Worm (Caenorhabditis elegans) whole organism, midembryonic: ENCODE results near the gene F49H6.12.

Experiments used
- T22C8.4 ChIP-seq: fragments of 200-800 bp; sonication (Bioruptor generic); IDR thresholded peaks from 2 replicates; pipeline ENCODE4 v1.3.6; 2022; ENCODE audit warnings: missing genetic modification characterization, missing compliant biosample characterization
- cog-1 ChIP-seq: sonication (generic microtip); optimal IDR thresholded peaks from 2 replicates; lab custom pipeline; 2016; ENCODE audit warnings: missing genetic modification characterization, missing compliant biosample characterization
- flt-1 ChIP-seq: fragments of 200-800 bp; sonication (Bioruptor generic); IDR thresholded peaks from 2 replicates; pipeline ENCODE4 v1.3.6; 2022; ENCODE audit warnings: missing genetic modification characterization, missing compliant biosample characterization
- klf-2 ChIP-seq: fragments of 200-800 bp; sonication (Bioruptor generic); conservative IDR thresholded peaks from 2 replicates; pipeline ENCODE4 v1.3.6; 2022; ENCODE audit warnings: missing genetic modification reagents, missing genetic modification characterization, missing compliant biosample characterization
- med-1 ChIP-seq: sonication (generic microtip); optimal IDR thresholded peaks from 2 replicates; lab custom pipeline; 2017; ENCODE audit warnings: missing genetic modification characterization, mild to moderate bottlenecking, missing compliant biosample characterization, antibody characterized with exemption, missing genetic modification reagents; ENCODE audit not compliant: insufficient read depth
- ref-1 ChIP-seq: fragments of 200-800 bp; sonication (Bioruptor generic); conservative IDR thresholded peaks from 2 replicates; pipeline ENCODE4 v1.3.6; 2022; ENCODE audit warnings: missing genetic modification reagents, missing genetic modification characterization, missing compliant biosample characterization
- tab-1 ChIP-seq: fragments of 200-800 bp; sonication (Bioruptor generic); IDR thresholded peaks from 2 replicates; pipeline ENCODE4 v1.3.6; 2022; ENCODE audit warnings: missing genetic modification characterization, missing compliant biosample characterization
- ztf-23 ChIP-seq: fragments of 200-800 bp; sonication (Bioruptor generic); IDR thresholded peaks from 2 replicates; pipeline ENCODE4 v1.3.6; 2022; ENCODE audit warnings: missing genetic modification reagents, missing genetic modification characterization, missing compliant biosample characterization
- ztf-29 ChIP-seq: fragments of 200-800 bp; sonication (Bioruptor generic); IDR thresholded peaks from 2 replicates; pipeline ENCODE4 v1.3.6; 2022; ENCODE audit warnings: missing genetic modification reagents, missing genetic modification characterization, missing compliant biosample characterization

Gene F49H6.12

DNA sequence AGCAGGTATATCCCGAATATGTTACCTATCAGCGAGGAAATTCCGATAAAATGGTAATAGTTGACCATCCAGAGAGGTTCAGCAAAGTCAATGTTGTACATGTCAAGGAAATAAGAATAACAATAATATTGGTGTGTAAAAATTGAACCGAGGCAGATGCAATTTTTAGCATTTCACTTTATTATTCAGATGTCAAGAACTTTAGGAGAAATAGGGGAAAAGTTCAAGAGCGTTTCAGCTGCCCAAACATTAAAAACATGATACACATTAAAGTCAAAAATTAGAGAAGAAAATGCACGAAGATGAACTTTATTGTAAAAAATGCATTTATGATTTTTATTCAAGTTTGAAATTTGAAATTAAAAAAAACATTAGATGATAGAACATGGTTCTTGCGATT lies 13.0 kb downstream of the F49H6.12 start, which contains the start of gene sri-69:
Gene sri-69, minus strand, starts transcription at position 101 of the 400 bp plus-strand sequence.
- no peak for TF ChIP-seq cog-1 (tag; lab: Kevin White, UChicago)
- TF ChIP-seq tab-1 (GFP tag; lab: Robert Waterston, UW), result no peak
- no peak for TF ChIP-seq T22C8.4 (GFP tag; lab: Robert Waterston, UW)
- no peak for TF ChIP-seq klf-2 (GFP tag; lab: Robert Waterston, UW)
- TF ChIP-seq flt-1 (GFP tag; lab: Robert Waterston, UW), result no peak
- no peak for TF ChIP-seq med-1 (GFP tag; lab: Kevin White, UChicago)
- TF ChIP-seq ztf-23 (GFP tag; lab: Robert Waterston, UW), result no peak
- no peak for TF ChIP-seq ref-1 (GFP tag; lab: Robert Waterston, UW)
- TF ChIP-seq ztf-29 (GFP tag; lab: Robert Waterston, UW), result no peak

ce11 chrV:17005189-17005588 lies 16.1 kb downstream of the F49H6.12 start, which contains the start of gene srh-131:
srh-131 (plus strand) TSS chrV:17005489.
- no peak for TF ChIP-seq tab-1 (GFP tag; lab: Robert Waterston, UW)
- no peak for TF ChIP-seq cog-1 (tag; lab: Kevin White, UChicago)
- TF ChIP-seq ztf-23 (GFP tag; lab: Robert Waterston, UW), result no peak
- no peak for TF ChIP-seq ref-1 (GFP tag; lab: Robert Waterston, UW)
- TF ChIP-seq T22C8.4 (GFP tag; lab: Robert Waterston, UW), result no peak
- TF ChIP-seq med-1 (GFP tag; lab: Kevin White, UChicago), result no peak
- TF ChIP-seq klf-2 (GFP tag; lab: Robert Waterston, UW), result no peak
- no peak for TF ChIP-seq ztf-29 (GFP tag; lab: Robert Waterston, UW)
- no peak for TF ChIP-seq flt-1 (GFP tag; lab: Robert Waterston, UW)

- TF ChIP-seq med-1 (GFP tag; lab: Kevin White, UChicago), result no peak
- no peak for TF ChIP-seq ztf-23 (GFP tag; lab: Robert Waterston, UW)
- TF ChIP-seq tab-1 (GFP tag; lab: Robert Waterston, UW), result no peak
- TF ChIP-seq flt-1 (GFP tag; lab: Robert Waterston, UW), result no peak
- TF ChIP-seq T22C8.4 (GFP tag; lab: Robert Waterston, UW), result no peak
- no peak for TF ChIP-seq ztf-29 (GFP tag; lab: Robert Waterston, UW)
- no peak for TF ChIP-seq ref-1 (GFP tag; lab: Robert Waterston, UW)
- TF ChIP-seq klf-2 (GFP tag; lab: Robert Waterston, UW), result no peak
- TF ChIP-seq cog-1 (tag; lab: Kevin White, UChicago), result no peak
These were observed 20.1 kb downstream of the F49H6.12 start, which contains the start of gene sri-9 for ce11 chrV:17001167-17001566. sri-9 (plus strand) TSS chrV:17001467.

DNA sequence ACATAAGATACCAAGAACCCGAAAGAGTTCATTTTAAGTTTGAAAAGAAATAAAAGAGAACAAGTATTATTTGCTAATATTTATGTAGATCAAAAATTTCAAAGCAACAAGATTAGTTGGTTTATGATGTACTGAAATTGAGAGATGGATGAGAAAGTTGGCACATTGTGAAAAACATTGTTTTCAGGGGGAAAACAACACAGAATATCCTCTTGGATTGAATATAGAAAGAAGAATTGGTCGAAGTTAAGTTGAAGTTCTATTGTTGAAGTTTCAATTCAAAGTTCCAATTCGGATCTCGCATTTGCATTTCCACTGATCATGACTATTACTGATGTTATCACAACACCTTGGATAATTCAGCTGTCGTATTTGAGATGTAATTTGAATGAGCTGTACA lies 20.6 kb downstream of the F49H6.12 start:
- no peak for TF ChIP-seq klf-2 (GFP tag; lab: Robert Waterston, UW)

- TF ChIP-seq ztf-23 (GFP tag; lab: Robert Waterston, UW) (no peak), T22C8.4 (GFP tag; lab: Robert Waterston, UW) (no peak)
These were observed 21.1 kb downstream of the F49H6.12 start, which contains the start of gene str-217 for ce11 chrV:17000204-17000603. str-217 (minus strand) TSS chrV:17000304.

ce11 chrV:16992383-16992782 lies 28.9 kb downstream of the F49H6.12 start:
- TF ChIP-seq tab-1 (GFP tag; lab: Robert Waterston, UW) (no peak), T22C8.4 (GFP tag; lab: Robert Waterston, UW) (no peak), klf-2 (GFP tag; lab: Robert Waterston, UW) (no peak), cog-1 (tag; lab: Kevin White, UChicago) (no peak), ztf-29 (GFP tag; lab: Robert Waterston, UW) (no peak), med-1 (GFP tag; lab: Kevin White, UChicago) (no peak), ztf-23 (GFP tag; lab: Robert Waterston, UW) (no peak), ref-1 (GFP tag; lab: Robert Waterston, UW) (no peak), flt-1 (GFP tag; lab: Robert Waterston, UW) (no peak)

DNA sequence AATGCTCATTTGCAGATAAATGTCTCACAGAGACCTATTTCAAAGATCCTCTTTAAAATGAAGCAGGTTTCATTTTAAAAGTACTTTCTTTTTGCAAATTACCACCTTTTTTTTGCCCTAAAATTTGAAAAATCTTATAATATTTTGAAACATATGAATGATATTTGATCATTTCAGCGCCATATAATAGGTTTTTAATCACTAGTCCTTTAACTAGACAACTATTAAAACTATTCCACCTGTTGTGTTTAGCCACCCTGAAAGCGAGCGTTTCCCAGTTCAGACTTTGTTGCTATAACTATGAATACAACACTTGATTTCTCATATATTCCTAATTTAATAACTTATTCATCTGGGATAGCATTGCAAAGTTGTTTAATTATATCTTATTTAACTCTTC lies 29.5 kb downstream of the F49H6.12 start, which contains the start of gene srz-95:
Gene srz-95, plus strand, starts transcription at position 301 of the 400 bp plus-strand sequence.
- TF ChIP-seq med-1 (GFP tag; lab: Kevin White, UChicago), result no peak
- no peak for TF ChIP-seq ztf-29 (GFP tag; lab: Robert Waterston, UW)
- no peak for TF ChIP-seq ztf-23 (GFP tag; lab: Robert Waterston, UW)
- no peak for TF ChIP-seq cog-1 (tag; lab: Kevin White, UChicago)
- no peak for TF ChIP-seq T22C8.4 (GFP tag; lab: Robert Waterston, UW)
- no peak for TF ChIP-seq tab-1 (GFP tag; lab: Robert Waterston, UW)

ce11 chrV:16988614-16989013 lies 32.6 kb downstream of the F49H6.12 start, which contains the start of gene Y102A5C.27:
Y102A5C.27 (minus strand) TSS chrV:16988714.
- no peak for TF ChIP-seq ztf-29 (GFP tag; lab: Robert Waterston, UW)

- TF ChIP-seq klf-2 (GFP tag; lab: Robert Waterston, UW) (no peak), ref-1 (GFP tag; lab: Robert Waterston, UW) (no peak), ztf-29 (GFP tag; lab: Robert Waterston, UW) (no peak), ztf-23 (GFP tag; lab: Robert Waterston, UW) (no peak), T22C8.4 (GFP tag; lab: Robert Waterston, UW) (no peak), med-1 (GFP tag; lab: Kevin White, UChicago) (no peak), cog-1 (tag; lab: Kevin White, UChicago) (no peak), tab-1 (GFP tag; lab: Robert Waterston, UW) (no peak), flt-1 (GFP tag; lab: Robert Waterston, UW) (no peak)
These were observed 33.5 kb downstream of the F49H6.12 start for ce11 chrV:16987783-16988182.

ce11 chrV:16987035-16987434 lies 34.2 kb downstream of the F49H6.12 start, which contains the start of gene Y102A5C.40:
Y102A5C.40 (minus strand) TSS chrV:16987135.
- TF ChIP-seq ztf-29 (GFP tag; lab: Robert Waterston, UW) (no peak), flt-1 (GFP tag; lab: Robert Waterston, UW) (no peak), ztf-23 (GFP tag; lab: Robert Waterston, UW) (no peak), cog-1 (tag; lab: Kevin White, UChicago) (no peak), tab-1 (GFP tag; lab: Robert Waterston, UW) (no peak), T22C8.4 (GFP tag; lab: Robert Waterston, UW) (no peak), ref-1 (GFP tag; lab: Robert Waterston, UW) (no peak), med-1 (GFP tag; lab: Kevin White, UChicago) (no peak), klf-2 (GFP tag; lab: Robert Waterston, UW) (no peak)
